Worm (Caenorhabditis elegans): ENCODE results near the gene F26H11.8.
A peak's percentile ranks its signal among the peaks of the same experiment; 100 is the strongest.

ce11 chrII:14349356-14349923, 38.9 kb upstream of the F26H11.8 start, which contains the start of the genes Y54G11A.17, lin-7 and elof-1:
- TF ChIP-seq W03F9.2 (tag; optimal IDR thresholded peaks at IDR 0.05), result peak; percentile 96
- no peak for TF ChIP-seq dao-5 (tag; optimal IDR thresholded peaks at IDR 0.05)
